Worm (Caenorhabditis elegans) whole organism, mixed stage, embryonic: Measurements from ENCODE around the gene C02B8.3.
A peak's percentile ranks its signal among the peaks of the same experiment; 100 is the strongest.

ENCODE experiments used
- ces-1 ChIP-seq: fragments of 150-350 bp; optimal IDR thresholded peaks from 2 replicates; lab custom pipeline; 2014; ENCODE audit warnings: missing biosample characterization, missing genetic modification reagents, missing genetic modification characterization
- elt-1 ChIP-seq: sonication (generic microtip); optimal IDR thresholded peaks from 2 replicates; lab custom pipeline; 2017; ENCODE audit warnings: missing genetic modification characterization, mild to moderate bottlenecking, missing compliant biosample characterization, antibody characterized with exemption, moderate library complexity, borderline replicate concordance; ENCODE audit not compliant: insufficient read depth
- elt-3 ChIP-seq: fragments of 150-350 bp; optimal IDR thresholded peaks from 2 replicates; lab custom pipeline; 2014; ENCODE audit warnings: missing biosample characterization, missing genetic modification characterization
- lin-13 ChIP-seq: fragments of 150-350 bp; optimal IDR thresholded peaks from 2 replicates; lab custom pipeline; 2014; ENCODE audit warnings: missing biosample characterization, missing genetic modification characterization
- mep-1 ChIP-seq: fragments of 150-350 bp; optimal IDR thresholded peaks from 2 replicates; lab custom pipeline; 2017; ENCODE audit warnings: missing biosample characterization, missing genetic modification reagents, missing genetic modification characterization, inconsistent platforms
- nhr-237 ChIP-seq: fragments of 150-350 bp; optimal IDR thresholded peaks from 2 replicates; lab custom pipeline; 2014; ENCODE audit warnings: missing biosample characterization, missing genetic modification characterization
- nhr-28 ChIP-seq: fragments of 150-350 bp; optimal IDR thresholded peaks from 2 replicates; lab custom pipeline; 2014; ENCODE audit warnings: missing biosample characterization, missing genetic modification characterization
- nhr-76 ChIP-seq: sonication (generic microtip); optimal IDR thresholded peaks from 2 replicates; lab custom pipeline; 2017; ENCODE audit warnings: missing biosample characterization, missing genetic modification characterization
- snpc-4 ChIP-seq: fragments of 150-350 bp; optimal IDR thresholded peaks from 2 replicates; lab custom pipeline; 2014; ENCODE audit warnings: missing biosample characterization, missing genetic modification characterization
- ztf-11 ChIP-seq: fragments of 150-350 bp; optimal IDR thresholded peaks from 2 replicates; lab custom pipeline; 2014; ENCODE audit warnings: missing biosample characterization, missing genetic modification characterization

DNA sequence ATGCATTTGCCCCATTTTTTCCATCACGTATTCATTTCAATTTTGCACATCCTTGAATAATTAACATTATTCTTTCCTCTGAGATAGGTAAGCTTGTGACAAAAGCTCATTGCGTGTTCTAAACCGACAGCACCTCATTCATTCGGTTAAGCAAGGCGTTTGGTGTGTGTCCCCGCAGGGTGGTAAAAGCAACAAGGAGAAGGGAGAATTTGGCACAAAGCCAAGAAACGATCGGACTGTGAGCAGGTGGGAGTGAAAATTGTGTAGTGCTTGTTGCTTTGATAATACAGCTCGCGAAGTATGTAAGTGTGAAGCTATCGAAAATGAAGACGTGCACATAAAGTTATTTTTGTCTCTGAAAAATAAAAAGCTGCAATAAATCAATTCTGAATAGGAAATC, 17.9 kb downstream of the C02B8.3 start:
- TF ChIP-seq ztf-11 (tag; lab: Kevin White, UChicago), result peak; percentile 91
- no peak for TF ChIP-seq nhr-28
- no peak for TF ChIP-seq nhr-76 (tag; lab: Kevin White, UChicago)
- TF ChIP-seq lin-13 (tag; lab: Kevin White, UChicago), result peak; percentile 95
- no peak for TF ChIP-seq nhr-237
- peak; percentile 18 for TF ChIP-seq ces-1 (GFP tag; lab: Kevin White, UChicago)
- TF ChIP-seq mep-1 (tag; lab: Kevin White, UChicago), result peak; percentile 94
- no peak for TF ChIP-seq elt-3 (tag; lab: Kevin White, UChicago)
- no peak for TF ChIP-seq snpc-4 (tag; lab: Kevin White, UChicago)
- no peak for TF ChIP-seq elt-1 (tag; lab: Kevin White, UChicago)
